Worm (Caenorhabditis elegans) whole organism, mixed stage, embryonic: ENCODE data around the gene K11G9.5.

Source experiments
- ham-2 ChIP-seq: fragments of 200-800 bp; sonication (Bioruptor generic); optimal IDR thresholded peaks from 2 replicates; lab custom pipeline; 2018; ENCODE audit warnings: mild to moderate bottlenecking, missing genetic modification characterization, missing compliant biosample characterization
- lsy-2 ChIP-seq: fragments of 150-350 bp; optimal IDR thresholded peaks from 2 replicates; lab custom pipeline; 2014; ENCODE audit warnings: missing biosample characterization, missing genetic modification characterization
- nhr-2 ChIP-seq: fragments of 150-350 bp; optimal IDR thresholded peaks from 2 replicates; lab custom pipeline; 2014; ENCODE audit warnings: missing biosample characterization, missing genetic modification characterization

DNA sequence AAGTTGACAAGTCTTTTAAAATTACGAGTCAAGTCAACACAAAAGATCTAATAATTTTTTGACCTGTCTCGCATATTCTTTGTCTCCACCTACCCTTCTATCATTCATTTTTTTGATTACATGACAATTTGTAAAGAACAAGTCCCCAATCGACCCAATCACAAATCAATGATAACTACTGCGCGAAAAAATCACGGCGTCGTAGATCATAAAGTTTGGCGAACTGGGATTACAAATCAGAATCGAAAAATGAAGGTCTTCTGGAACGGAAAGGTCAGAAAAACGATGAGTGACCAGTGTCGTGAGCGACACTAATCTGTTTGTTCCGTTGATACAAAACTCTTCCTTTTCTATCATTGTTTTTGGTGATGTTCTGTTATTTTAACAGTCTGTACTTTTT is 1.8 kb upstream of the K11G9.5 start:
- TF ChIP-seq lsy-2 (tag; lab: Kevin White, UChicago) (no peak), nhr-2 (tag; lab: Kevin White, UChicago) (no peak), ham-2 (GFP tag; lab: Kevin White, UChicago) (no peak)
